Fruit fly (Drosophila melanogaster): Measurements from ENCODE around the gene CG34433.

The CG34433 gene

dm6 chr3R:30648851-30649250, 910 bp upstream of the CG34433 start, which contains the start of gene CG34432:
TSS of gene CG34432 (plus strand) at chr3R:30649151.
- no peak for TF ChIP-seq tin (GFP tag; optimal IDR thresholded peaks at IDR 0.05)
- TF ChIP-seq hb (GFP tag; IDR thresholded peaks at IDR 0.05; ENCODE audit: partially characterized antibody) = no peak
- no peak for TF ChIP-seq sens-2 (GFP tag; IDR thresholded peaks at IDR 0.05)
- TF ChIP-seq CG11085 (GFP tag; IDR thresholded peaks at IDR 0.05) = no peak
- no peak for TF ChIP-seq CG14014 (GFP tag; IDR thresholded peaks at IDR 0.05)
- no peak for TF ChIP-seq sc (optimal IDR thresholded peaks at IDR 0.05)
- TF ChIP-seq sc (GFP tag; optimal IDR thresholded peaks at IDR 0.05) = no peak
- TF ChIP-seq Hr51 (GFP tag; optimal IDR thresholded peaks at IDR 0.05) = no peak
- no peak for TF ChIP-seq sim (GFP tag; IDR thresholded peaks at IDR 0.05)
- no peak for TF ChIP-seq caup (GFP tag; optimal IDR thresholded peaks at IDR 0.05; ENCODE audit: severe bottlenecking)
- no peak for TF ChIP-seq sd (tag; optimal IDR thresholded peaks at IDR 0.05)
- no peak for TF ChIP-seq Gug (GFP tag; IDR thresholded peaks at IDR 0.05)
- TF ChIP-seq CG8290 (GFP tag; optimal IDR thresholded peaks at IDR 0.05) = no peak
- TF ChIP-seq CG8290 (tag; optimal IDR thresholded peaks at IDR 0.05) = no peak
- TF ChIP-seq Ravus (GFP tag; IDR thresholded peaks at IDR 0.05) = no peak
- no peak for TF ChIP-seq gce (GFP tag; IDR thresholded peaks at IDR 0.05)
- TF ChIP-seq vfl (GFP tag; optimal IDR thresholded peaks at IDR 0.05) = no peak
- TF ChIP-seq Opbp (GFP tag; IDR thresholded peaks at IDR 0.05; ENCODE audit: partially characterized antibody) = no peak
- TF ChIP-seq repo (GFP tag; optimal IDR thresholded peaks at IDR 0.05) = no peak

- no peak for TF ChIP-seq seq (GFP tag; IDR thresholded peaks at IDR 0.05)
- peak; percentile 45 for TF ChIP-seq corto (GFP tag; optimal IDR thresholded peaks at IDR 0.05)
- peak; percentile 85 for TF ChIP-seq Drgx (GFP tag; IDR thresholded peaks at IDR 0.05)
- 0 out of 2 replicates have a peak, but pooled peaks have one; percentile 7 for TF ChIP-seq CG14014 (GFP tag; IDR thresholded peaks at IDR 0.05)
- TF ChIP-seq CG32532 (GFP tag; IDR thresholded peaks at IDR 0.05) = 0 out of 2 replicates have a peak, but pooled peaks have one; percentile 8
- peak; percentile 18; the same call in 1 of the 2 replicates for TF ChIP-seq Xrp1 (GFP tag; IDR thresholded peaks at IDR 0.05)
- TF ChIP-seq prd (optimal IDR thresholded peaks at IDR 0.05) = no peak
- TF ChIP-seq prd (GFP tag; IDR thresholded peaks at IDR 0.05) = 0 out of 3 replicates have a peak, but pooled peaks have one; percentile 15
- no peak for TF ChIP-seq crp (GFP tag; optimal IDR thresholded peaks at IDR 0.05)
- 0 out of 2 replicates have a peak, but pooled peaks have one; percentile 26 for TF ChIP-seq CG6689 (GFP tag; IDR thresholded peaks at IDR 0.05)
- no peak for TF ChIP-seq BEAF-32 (GFP tag; optimal IDR thresholded peaks at IDR 0.05)
- 0 out of 3 replicates have a peak, but pooled peaks have one; percentile 24 for TF ChIP-seq CG17361 (GFP tag; IDR thresholded peaks at IDR 0.05)
- 0 out of 2 replicates have a peak, but pooled peaks have one; percentile 6 for TF ChIP-seq ap (GFP tag; IDR thresholded peaks at IDR 0.05)
- TF ChIP-seq lmd (GFP tag; IDR thresholded peaks at IDR 0.05) = 0 out of 2 replicates have a peak, but pooled peaks have one; percentile 15
- no peak for TF ChIP-seq Spps (tag; optimal IDR thresholded peaks at IDR 0.05)
- TF ChIP-seq CG2712 (tag; optimal IDR thresholded peaks at IDR 0.05) = peak; percentile 3
- peak; percentile 85 for TF ChIP-seq lbe (GFP tag; optimal IDR thresholded peaks at IDR 0.05)
- TF ChIP-seq CG3838 (GFP tag; optimal IDR thresholded peaks at IDR 0.05) = no peak
- TF ChIP-seq ttk (GFP tag; IDR thresholded peaks at IDR 0.05) = 0 out of 2 replicates have a peak, but pooled peaks have one; percentile 11
These were observed 39.9 kb downstream of the CG34433 start for dm6 chr3R:30689653-30690052.

- no peak for TF ChIP-seq dysf (GFP tag; IDR thresholded peaks at IDR 0.05)
- TF ChIP-seq da (GFP tag; optimal IDR thresholded peaks at IDR 0.05) = no peak
- TF ChIP-seq seq (GFP tag; IDR thresholded peaks at IDR 0.05) = no peak
- TF ChIP-seq disco-r (GFP tag; optimal IDR thresholded peaks at IDR 0.05) = no peak
- TF ChIP-seq Hr78 (GFP tag; optimal IDR thresholded peaks at IDR 0.05) = peak in 1 of 2 experiments; percentile 61
- no peak for TF ChIP-seq CG6765 (GFP tag; optimal IDR thresholded peaks at IDR 0.05)
- TF ChIP-seq Blimp-1 (GFP tag; optimal IDR thresholded peaks at IDR 0.05) = peak; percentile 99
- TF ChIP-seq pan (optimal IDR thresholded peaks at IDR 0.05) = no peak
- TF ChIP-seq pan (GFP tag; optimal IDR thresholded peaks at IDR 0.05 in 1 of 2, IDR thresholded peaks at IDR 0.05 in 1 of 2) = no peak
- TF ChIP-seq crol (GFP tag; IDR thresholded peaks at IDR 0.05) = peak; percentile 40; the same call in 1 of the 2 replicates
- peak; percentile 57; the same call in 1 of the 2 replicates for TF ChIP-seq vvl (GFP tag; IDR thresholded peaks at IDR 0.05)
- TF ChIP-seq bigmax (GFP tag; optimal IDR thresholded peaks at IDR 0.05) = no peak
- TF ChIP-seq kni (GFP tag; optimal IDR thresholded peaks at IDR 0.05) = peak; percentile 90
- TF ChIP-seq abd-A (tag; optimal IDR thresholded peaks at IDR 0.05) = peak; percentile 34
- TF ChIP-seq oc (tag; optimal IDR thresholded peaks at IDR 0.05) = peak; percentile 43
These were observed 40.5 kb downstream of the CG34433 start, which contains the start of gene Spn100A for dm6 chr3R:30690251-30690650. TSS of gene Spn100A (plus strand) at chr3R:30690642.
